Worm (Caenorhabditis elegans): ENCODE data around the gene K10B3.1.

ce11 chrX:3092460-3092859 is 42.8 kb upstream of the K10B3.1 start:
- TF ChIP-seq bed-3 (GFP tag; optimal IDR thresholded peaks at IDR 0.05): no peak
- no peak for TF ChIP-seq ces-1 (GFP tag; optimal IDR thresholded peaks at IDR 0.05)
- TF ChIP-seq lsy-2 (tag; optimal IDR thresholded peaks at IDR 0.05): no peak
- TF ChIP-seq lin-13 (tag; optimal IDR thresholded peaks at IDR 0.05): no peak

All from whole organism, mixed stage, embryonic.